Worm (Caenorhabditis elegans) whole organism, L3 larva: Measurements from ENCODE around the gene irld-49.

Experiments
- R02D3.7 ChIP-seq: fragments of 150-350 bp; optimal IDR thresholded peaks from 2 replicates; lab custom pipeline; 2014; ENCODE audit warnings: missing biosample characterization, missing genetic modification characterization
- ZK546.5 ChIP-seq: sonication (generic microtip); optimal IDR thresholded peaks from 2 replicates; lab custom pipeline; 2017; ENCODE audit warnings: missing biosample characterization, missing genetic modification characterization
- ama-1 ChIP-seq: fragments of 150-350 bp; optimal IDR thresholded peaks from 2 replicates; lab custom pipeline; 2018
- ceh-28 ChIP-seq: fragments of 150-350 bp; optimal IDR thresholded peaks from 2 replicates; lab custom pipeline; 2014; ENCODE audit warnings: missing biosample characterization, missing genetic modification reagents, missing genetic modification characterization
- ceh-82 ChIP-seq: fragments of 150-350 bp; optimal IDR thresholded peaks from 2 replicates; lab custom pipeline; 2014; ENCODE audit warnings: missing biosample characterization, missing genetic modification characterization
- ceh-9 ChIP-seq: sonication (generic microtip); optimal IDR thresholded peaks from 2 replicates; lab custom pipeline; 2018; ENCODE audit warnings: missing biosample characterization, missing genetic modification characterization
- daf-12 ChIP-seq: fragments of 150-350 bp; optimal IDR thresholded peaks from 2 replicates; lab custom pipeline; 2014; ENCODE audit warnings: missing biosample characterization, missing genetic modification reagents, missing genetic modification characterization
- egl-27 ChIP-seq: sonication (generic microtip); optimal IDR thresholded peaks from 4 replicates; lab custom pipeline; 2017; ENCODE audit warnings: missing biosample characterization, missing genetic modification reagents, missing genetic modification characterization
- egl-5 ChIP-seq: fragments of 150-350 bp; optimal IDR thresholded peaks from 2 replicates; lab custom pipeline; 2017; ENCODE audit warnings: missing biosample characterization, missing genetic modification reagents, missing genetic modification characterization, inconsistent platforms
- elt-2 ChIP-seq: sonication (generic microtip); optimal IDR thresholded peaks from 2 replicates; lab custom pipeline; 2016; ENCODE audit warnings: missing genetic modification reagents, mild to moderate bottlenecking, missing genetic modification characterization, missing compliant biosample characterization
- elt-3 ChIP-seq, 3 experiments: fragments of 150-350 bp in 1 of 3; sonication (generic microtip) in 2 of 3; optimal IDR thresholded peaks; 2 replicates in 2 of 3; 4 replicates in 1 of 3; lab custom pipeline; 2014 to 2017; ENCODE audit warnings: missing biosample characterization in 3 of 3, missing genetic modification characterization in 3 of 3
- eor-1 ChIP-seq, 2 experiments: fragments of 150-350 bp; optimal IDR thresholded peaks; 2 replicates each; lab custom pipeline; 2014 to 2018; ENCODE audit warnings: missing biosample characterization in 2 of 2, missing genetic modification characterization in 2 of 2
- fkh-10 ChIP-seq: sonication (generic microtip); optimal IDR thresholded peaks from 2 replicates; lab custom pipeline; 2017; ENCODE audit warnings: missing biosample characterization, missing genetic modification reagents, missing genetic modification characterization
- fkh-2 ChIP-seq: fragments of 150-350 bp; optimal IDR thresholded peaks from 2 replicates; lab custom pipeline; 2014; ENCODE audit warnings: missing biosample characterization, missing genetic modification reagents, missing genetic modification characterization
- fos-1 ChIP-seq: fragments of 150-350 bp; optimal IDR thresholded peaks from 2 replicates; lab custom pipeline; 2014; ENCODE audit warnings: missing biosample characterization, missing genetic modification characterization
- hmg-11 ChIP-seq: sonication (generic microtip); optimal IDR thresholded peaks from 2 replicates; lab custom pipeline; 2016; ENCODE audit warnings: missing genetic modification characterization, missing compliant biosample characterization
- jun-1 ChIP-seq: fragments of 150-350 bp; optimal IDR thresholded peaks from 2 replicates; lab custom pipeline; 2014; ENCODE audit warnings: missing biosample characterization, missing genetic modification reagents, missing genetic modification characterization
- lin-15B ChIP-seq: fragments of 150-350 bp; optimal IDR thresholded peaks from 2 replicates; lab custom pipeline; 2014; ENCODE audit warnings: missing biosample characterization, missing genetic modification characterization
- lin-39 ChIP-seq: fragments of 150-350 bp; optimal IDR thresholded peaks from 2 replicates; lab custom pipeline; 2018; ENCODE audit warnings: missing biosample characterization, missing genetic modification reagents, missing genetic modification characterization
- lsy-12 ChIP-seq: sonication (generic microtip); optimal IDR thresholded peaks from 2 replicates; lab custom pipeline; 2016; ENCODE audit warnings: mild to moderate bottlenecking, missing genetic modification characterization, missing compliant biosample characterization
- mdl-1 ChIP-seq: fragments of 150-350 bp; optimal IDR thresholded peaks from 2 replicates; lab custom pipeline; 2014; ENCODE audit warnings: missing biosample characterization, missing genetic modification characterization
- nfya-1 ChIP-seq: sonication (generic microtip); optimal IDR thresholded peaks from 2 replicates; lab custom pipeline; 2017; ENCODE audit warnings: missing genetic modification characterization, mild to moderate bottlenecking, missing compliant biosample characterization, antibody characterized with exemption, moderate library complexity; ENCODE audit not compliant: insufficient read depth
- nhr-11 ChIP-seq: fragments of 150-350 bp; optimal IDR thresholded peaks from 2 replicates; lab custom pipeline; 2014; ENCODE audit warnings: missing biosample characterization, missing genetic modification characterization
- nhr-23 ChIP-seq: fragments of 150-350 bp; optimal IDR thresholded peaks from 2 replicates; lab custom pipeline; 2014; ENCODE audit warnings: missing biosample characterization, missing genetic modification reagents, missing genetic modification characterization
- nhr-237 ChIP-seq: fragments of 150-350 bp; optimal IDR thresholded peaks from 2 replicates; lab custom pipeline; 2014; ENCODE audit warnings: missing biosample characterization, missing genetic modification characterization
- nhr-28 ChIP-seq: fragments of 150-350 bp; optimal IDR thresholded peaks from 2 replicates; lab custom pipeline; 2014; ENCODE audit warnings: missing biosample characterization, missing genetic modification characterization
- nhr-43 ChIP-seq: sonication (generic microtip); optimal IDR thresholded peaks from 2 replicates; lab custom pipeline; 2016; ENCODE audit warnings: mild to moderate bottlenecking, missing genetic modification characterization, missing compliant biosample characterization; ENCODE audit not compliant: poor library complexity, severe bottlenecking
- nhr-67 ChIP-seq: fragments of 150-350 bp; optimal IDR thresholded peaks from 2 replicates; lab custom pipeline; 2014; ENCODE audit warnings: missing biosample characterization, missing genetic modification characterization
- nhr-76 ChIP-seq: fragments of 150-350 bp; sonication (generic microtip); optimal IDR thresholded peaks from 5 replicates; lab custom pipeline; 2014; ENCODE audit warnings: missing biosample characterization, missing genetic modification characterization
- nhr-77 ChIP-seq: fragments of 150-350 bp; optimal IDR thresholded peaks from 2 replicates; lab custom pipeline; 2014; ENCODE audit warnings: missing biosample characterization, missing genetic modification characterization
- pha-4 ChIP-seq: fragments of 150-350 bp; optimal IDR thresholded peaks from 2 replicates; lab custom pipeline; 2014; ENCODE audit warnings: missing biosample characterization, missing genetic modification reagents, missing genetic modification characterization
- pqm-1 ChIP-seq: fragments of 150-350 bp; optimal IDR thresholded peaks from 2 replicates; lab custom pipeline; 2017; ENCODE audit warnings: missing biosample characterization, missing genetic modification characterization, inconsistent platforms
- sea-2 ChIP-seq: fragments of 150-350 bp; sonication (generic microtip); optimal IDR thresholded peaks from 4 replicates; lab custom pipeline; 2014; ENCODE audit warnings: missing biosample characterization, missing genetic modification reagents, missing genetic modification characterization
- skn-1 ChIP-seq: fragments of 150-350 bp; optimal IDR thresholded peaks from 2 replicates; lab custom pipeline; 2014; ENCODE audit warnings: missing biosample characterization, missing genetic modification characterization
- snpc-4 ChIP-seq: fragments of 150-350 bp; optimal IDR thresholded peaks from 2 replicates; lab custom pipeline; 2014; ENCODE audit warnings: missing biosample characterization, missing genetic modification characterization
- tbx-2 ChIP-seq: sonication (generic microtip); optimal IDR thresholded peaks from 2 replicates; lab custom pipeline; 2016; ENCODE audit warnings: mild to moderate bottlenecking, missing genetic modification characterization, missing compliant biosample characterization
- unc-39 ChIP-seq: sonication (generic microtip); optimal IDR thresholded peaks from 4 replicates; lab custom pipeline; 2017; ENCODE audit warnings: missing biosample characterization, missing genetic modification characterization
- zag-1 ChIP-seq: fragments of 150-350 bp; optimal IDR thresholded peaks from 2 replicates; lab custom pipeline; 2014; ENCODE audit warnings: missing biosample characterization, missing genetic modification characterization
- ztf-4 ChIP-seq: fragments of 150-350 bp; optimal IDR thresholded peaks from 2 replicates; lab custom pipeline; 2014; ENCODE audit warnings: missing biosample characterization, missing genetic modification characterization

irld-49 gene

DNA sequence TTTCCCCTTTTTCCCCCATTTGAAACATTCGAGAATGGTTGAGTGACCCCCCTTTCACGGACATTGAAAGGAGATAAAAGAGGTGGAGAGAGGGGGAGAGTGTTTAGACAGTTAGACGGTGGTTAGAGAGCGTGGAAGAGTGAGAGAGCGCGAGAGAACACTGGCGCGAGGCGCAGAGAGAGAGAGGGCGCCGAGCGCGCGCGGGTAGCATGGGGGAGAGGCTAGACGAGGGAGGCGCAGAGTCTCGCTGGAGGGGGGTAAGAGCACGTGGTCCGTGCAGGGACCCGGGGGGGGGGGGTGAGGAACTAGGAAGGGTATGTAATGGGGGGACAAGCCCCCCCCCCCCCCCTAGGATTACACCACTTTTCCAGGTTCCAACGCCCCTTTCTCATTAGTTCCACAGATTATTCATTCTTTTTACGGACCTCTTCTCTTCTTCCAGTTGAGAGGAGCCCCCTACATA, 30.0 kb downstream of the irld-49 start (continued):
- TF ChIP-seq eor-1 (tag; optimal IDR thresholded peaks at IDR 0.05; lab: Kevin White, UChicago) = peak in 1 of 2 experiments; percentile 83
- TF ChIP-seq nfya-1 (tag; lab: Kevin White, UChicago) = peak; percentile 95
- no peak for TF ChIP-seq nhr-67
- peak; percentile 82 for TF ChIP-seq tbx-2
- peak; percentile 87 for TF ChIP-seq egl-27
- peak; percentile 90 for TF ChIP-seq ceh-28 (tag; lab: Kevin White, UChicago)

DNA sequence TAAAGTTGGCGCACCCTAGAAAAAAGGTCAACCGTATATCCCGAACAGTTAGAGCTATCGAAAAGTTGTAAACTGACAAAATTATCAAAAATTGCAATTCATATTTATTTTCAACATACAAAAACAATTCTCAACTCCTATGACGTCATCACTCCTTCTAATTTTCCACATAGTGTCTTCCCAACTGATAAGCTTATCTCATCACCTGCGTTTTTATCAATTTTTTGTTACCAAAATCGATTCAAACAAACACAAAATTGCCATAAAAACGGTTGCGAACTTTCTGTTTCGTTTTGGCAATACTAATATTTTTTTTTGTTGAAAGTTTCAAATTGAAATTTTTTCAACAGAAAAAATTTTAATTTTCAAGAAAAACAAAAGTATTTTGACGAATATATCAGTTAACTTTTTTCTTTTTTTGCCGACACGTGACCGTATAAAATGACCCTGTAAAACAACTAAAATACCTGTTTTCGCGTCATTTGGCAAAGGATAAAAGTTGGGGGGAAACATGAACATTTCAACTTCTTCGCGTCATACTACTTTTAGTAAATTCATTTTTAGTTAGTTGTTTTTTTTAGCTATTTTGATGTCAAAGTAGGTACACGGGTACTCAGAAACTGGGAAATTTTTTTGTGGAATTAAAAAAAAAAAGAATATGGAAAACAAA, 31.7 kb downstream of the irld-49 start:
- TF ChIP-seq elt-2 (tag; lab: Kevin White, UChicago) (peak; percentile 96), pqm-1 (tag; lab: Kevin White, UChicago) (peak; percentile 69), sea-2 (GFP tag; lab: Kevin White, UChicago) (no peak), nhr-237 (tag; lab: Kevin White, UChicago) (no peak), ceh-82 (no peak), pha-4 (peak; percentile 70), nhr-77 (tag; lab: Kevin White, UChicago) (no peak), ztf-4 (tag; lab: Kevin White, UChicago) (peak; percentile 16), unc-39 (tag; lab: Kevin White, UChicago) (no peak), ceh-28 (tag; lab: Kevin White, UChicago) (peak; percentile 24), jun-1 (tag; lab: Kevin White, UChicago) (peak; percentile 37), zag-1 (no peak)

DNA sequence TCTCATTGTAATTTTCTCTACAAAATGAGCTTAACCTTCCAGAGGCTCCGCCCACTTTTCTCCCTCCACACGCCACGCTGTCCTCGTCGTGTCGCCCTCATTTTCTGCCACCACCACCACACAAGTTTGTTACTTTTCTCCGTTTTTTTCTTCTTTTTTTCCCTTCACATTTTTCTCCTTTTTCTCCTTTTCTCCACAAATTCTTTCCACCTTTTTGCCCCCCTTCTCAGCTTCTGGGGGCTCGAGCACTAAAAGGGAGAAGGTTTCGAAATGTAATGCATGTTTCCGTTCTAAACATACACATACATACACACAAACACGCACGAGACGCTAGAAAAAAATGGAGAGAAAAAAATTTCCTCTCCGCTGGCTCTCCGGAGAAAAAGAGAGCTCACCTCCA, 32.6 kb downstream of the irld-49 start, which contains the start of gene nhr-88:
TSS of gene nhr-88 (plus strand) at position 43 of the 400 bp plus-strand sequence.
- no peak for TF ChIP-seq snpc-4 (tag; lab: Kevin White, UChicago)
- TF ChIP-seq ama-1 (lab: Kevin White, UChicago) = peak; percentile 43
- TF ChIP-seq pha-4 = no peak
- peak; percentile 52 for TF ChIP-seq hmg-11 (tag; lab: Kevin White, UChicago)
- peak; percentile 49 for TF ChIP-seq nfya-1 (tag; lab: Kevin White, UChicago)

DNA sequence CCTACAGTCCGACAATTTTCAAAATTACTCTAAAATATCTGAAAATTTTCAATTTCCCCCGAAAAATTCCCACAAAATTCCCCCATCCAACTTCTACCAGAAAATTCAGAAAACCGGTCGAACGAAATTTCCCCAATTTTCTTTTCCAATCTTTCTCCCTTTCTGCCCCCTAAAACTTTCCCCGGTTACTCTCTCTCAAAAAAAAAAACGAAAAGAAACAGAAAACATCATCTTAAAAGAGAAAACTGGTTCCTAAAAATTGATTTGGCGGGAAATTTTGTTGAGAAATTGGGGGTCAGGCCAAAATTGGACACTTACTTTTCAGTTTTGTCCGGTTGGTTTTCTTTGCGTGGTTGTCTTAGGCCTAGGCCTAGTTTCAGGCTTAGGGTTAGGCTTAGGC, 33.7 kb downstream of the irld-49 start:
- TF ChIP-seq nhr-43 (tag; lab: Kevin White, UChicago) = no peak
- TF ChIP-seq ceh-82 = no peak
- no peak for TF ChIP-seq nhr-67
- no peak for TF ChIP-seq elt-3 (tag; optimal IDR thresholded peaks at IDR 0.05; lab: Kevin White, UChicago)
- TF ChIP-seq nfya-1 (tag; lab: Kevin White, UChicago) = no peak
- no peak for TF ChIP-seq egl-5 (tag; lab: Kevin White, UChicago)
- TF ChIP-seq fkh-2 = no peak
- no peak for TF ChIP-seq elt-2 (tag; lab: Kevin White, UChicago)
- no peak for TF ChIP-seq fos-1 (tag; lab: Kevin White, UChicago)
- TF ChIP-seq nhr-28 (tag; lab: Kevin White, UChicago) = no peak
- TF ChIP-seq ZK546.5 (tag; lab: Kevin White, UChicago) = no peak

DNA sequence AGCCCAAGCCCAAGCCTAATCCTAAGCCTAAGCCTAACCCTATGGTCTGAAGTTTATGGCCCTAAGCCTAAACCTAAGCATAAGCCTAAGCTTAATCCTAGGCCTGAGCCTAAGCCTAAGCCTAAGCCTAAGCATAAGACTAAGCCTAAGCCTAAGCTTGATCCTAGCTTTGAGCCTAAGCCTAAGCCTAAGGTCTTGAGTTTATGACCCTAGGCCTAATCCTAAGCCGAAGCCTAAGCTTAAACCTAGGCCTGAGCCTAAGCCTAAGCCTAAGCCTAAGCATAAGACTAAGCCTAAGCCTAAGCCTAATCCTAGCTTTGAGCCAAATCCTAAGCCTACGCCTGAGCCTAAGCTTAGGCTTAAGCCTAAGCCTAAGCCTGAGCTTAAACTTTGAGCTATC, 35.1 kb downstream of the irld-49 start:
- TF ChIP-seq nhr-23 (tag; lab: Kevin White, UChicago) (no peak), nhr-76 (tag; lab: Kevin White, UChicago) (no peak), lsy-12 (tag; lab: Kevin White, UChicago) (no peak), R02D3.7 (tag; lab: Kevin White, UChicago) (no peak), elt-2 (tag; lab: Kevin White, UChicago) (no peak), lin-15B (no peak), egl-5 (tag; lab: Kevin White, UChicago) (no peak), fkh-10 (no peak), lin-39 (tag; lab: Kevin White, UChicago) (no peak), ceh-9 (no peak), mdl-1 (no peak), nhr-28 (tag; lab: Kevin White, UChicago) (no peak), jun-1 (tag; lab: Kevin White, UChicago) (no peak), ZK546.5 (tag; lab: Kevin White, UChicago) (no peak), fkh-2 (no peak), skn-1 (no peak), elt-3 (tag; optimal IDR thresholded peaks at IDR 0.05; lab: Kevin White, UChicago) (no peak), daf-12 (no peak), nhr-11 (tag; lab: Kevin White, UChicago) (no peak)
